Worm (Caenorhabditis elegans): Measurements from ENCODE around the gene clec-216.
A peak's percentile ranks its signal among the peaks of the same experiment; 100 is the strongest.

clec-216 gene

DNA sequence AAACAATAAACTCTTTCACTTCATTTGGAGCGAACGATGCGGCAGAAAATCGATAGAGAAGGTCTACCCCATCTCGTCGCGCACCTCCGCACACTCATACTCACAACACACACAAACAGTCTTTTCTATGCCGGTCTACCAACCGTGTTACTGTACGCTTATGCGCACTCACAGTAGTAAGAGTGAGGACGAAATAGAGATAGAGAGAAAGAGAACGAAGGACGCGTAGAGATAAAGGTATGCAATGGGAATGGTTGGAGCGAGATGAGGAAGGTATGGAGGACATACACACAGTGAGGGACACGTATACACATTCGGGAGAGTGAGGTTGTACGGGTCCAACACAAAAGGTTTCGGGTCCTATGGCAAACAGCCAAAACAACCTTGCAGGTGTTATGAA is 26.0 kb upstream of the clec-216 start (continued):
- no peak for TF ChIP-seq lir-3 (tag; optimal IDR thresholded peaks at IDR 0.05; ENCODE audit: poor library complexity)
- no peak for TF ChIP-seq elt-2 (tag; optimal IDR thresholded peaks at IDR 0.05)

DNA sequence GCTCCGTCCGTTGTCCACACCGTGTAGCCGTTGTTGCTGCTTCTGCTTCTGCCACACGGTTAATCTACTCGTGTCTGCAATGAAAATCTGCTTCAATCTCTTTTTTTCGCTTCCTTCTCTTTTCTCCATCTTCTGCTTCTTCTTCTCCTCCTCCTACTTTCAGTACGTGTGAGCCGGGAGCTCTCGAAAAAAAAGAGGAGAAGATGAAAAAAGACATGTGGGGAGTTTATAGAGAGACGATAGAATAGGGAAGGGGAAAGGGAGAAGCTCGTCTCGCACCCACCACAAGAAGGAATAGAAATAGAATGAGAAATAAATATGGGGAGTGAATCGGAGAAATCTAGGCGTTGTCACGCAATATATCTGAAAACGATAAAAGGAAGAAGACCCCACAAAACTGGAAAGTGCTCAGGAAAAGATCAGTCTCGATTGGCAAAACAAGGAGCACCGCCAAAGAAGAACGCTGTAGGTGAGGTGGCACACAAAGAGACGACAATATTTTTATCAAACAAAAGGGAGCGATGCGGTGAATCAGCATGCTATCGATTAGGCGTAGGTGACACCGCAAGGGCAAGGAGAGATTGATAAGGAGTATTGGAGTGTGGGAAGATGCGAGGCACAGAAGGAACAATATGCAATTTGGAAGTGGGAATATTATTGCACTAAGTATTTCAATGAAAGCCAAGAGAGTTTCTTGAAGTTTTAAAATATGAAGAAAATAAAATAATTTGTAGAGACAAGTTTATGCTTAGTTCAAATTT is 25.1 kb upstream of the clec-216 start, which contains the start of gene let-413:
Gene let-413 (minus strand): TSS at position 76 of the 761 bp plus-strand sequence.
- TF ChIP-seq unc-86 (tag; optimal IDR thresholded peaks at IDR 0.05) (no peak), elt-2 (tag; optimal IDR thresholded peaks at IDR 0.05) (peak; percentile 33), lin-13 (GFP tag; optimal IDR thresholded peaks at IDR 0.05) (no peak), nhr-19 (GFP tag; conservative IDR thresholded peaks at IDR 0.05) (no peak), efl-1 (optimal IDR thresholded peaks at IDR 0.05) (no peak), efl-1 (GFP tag; optimal IDR thresholded peaks at IDR 0.05 in 1 of 2) (peak in 1 of 2 experiments; percentile 31), nhr-90 (tag; optimal IDR thresholded peaks at IDR 0.05; ENCODE audit: poor library complexity) (peak; percentile 17), isw-1 (GFP tag; IDR thresholded peaks at IDR 0.05) (no peak), nhr-20 (tag; optimal IDR thresholded peaks at IDR 0.05) (no peak), hlh-4 (tag; optimal IDR thresholded peaks at IDR 0.05) (no peak), lin-14 (GFP tag; optimal IDR thresholded peaks at IDR 0.05) (peak; percentile 72), zip-4 (GFP tag; optimal IDR thresholded peaks at IDR 0.05) (no peak), F16B12.6 (tag; optimal IDR thresholded peaks at IDR 0.05) (no peak), lin-35 (GFP tag; optimal IDR thresholded peaks at IDR 0.05) (peak in 1 of 2 experiments; percentile 15), elt-3 (tag; optimal IDR thresholded peaks at IDR 0.05) (peak in 1 of 6 experiments; percentile 6), snu-23 (GFP tag; optimal IDR thresholded peaks at IDR 0.05) (no peak), lsy-2 (tag; optimal IDR thresholded peaks at IDR 0.05) (peak in 1 of 2 experiments; percentile 7), irx-1 (tag; optimal IDR thresholded peaks at IDR 0.05) (no peak), sptf-1 (tag; optimal IDR thresholded peaks at IDR 0.05) (no peak), ceh-82 (tag; optimal IDR thresholded peaks at IDR 0.05) (peak in 1 of 3 experiments; percentile 35), fkh-8 (tag; optimal IDR thresholded peaks at IDR 0.05) (peak; percentile 12), mdl-1 (tag; optimal IDR thresholded peaks at IDR 0.05) (no peak), nhr-47 (tag; optimal IDR thresholded peaks at IDR 0.05) (no peak), mep-1 (tag; optimal IDR thresholded peaks at IDR 0.05) (peak; percentile 9), nhr-237 (tag; optimal IDR thresholded peaks at IDR 0.05) (no peak)

DNA sequence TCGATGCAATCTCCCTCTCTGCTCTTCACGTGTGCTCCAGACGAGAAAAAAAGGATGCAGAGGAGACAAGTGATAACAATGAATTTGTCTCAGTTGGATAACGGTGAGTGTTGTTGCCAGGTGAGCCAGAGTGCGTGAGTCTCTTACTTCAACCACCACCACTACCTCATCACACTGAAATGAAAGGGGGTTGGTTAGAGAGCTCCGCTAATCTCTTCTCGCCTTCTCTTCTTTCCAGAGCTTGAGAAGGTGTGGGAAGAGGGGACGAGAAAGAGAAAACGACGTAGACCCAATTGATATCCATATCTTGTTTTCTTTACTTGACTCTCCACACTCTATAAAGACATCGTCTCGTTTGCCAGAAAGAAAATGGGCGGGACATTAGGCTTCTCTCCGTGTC is 18.6 kb upstream of the clec-216 start:
- TF ChIP-seq sox-4 (tag; optimal IDR thresholded peaks at IDR 0.05) (peak; percentile 12), fkh-8 (tag; optimal IDR thresholded peaks at IDR 0.05) (peak; percentile 69), nhr-76 (tag; optimal IDR thresholded peaks at IDR 0.05) (no peak), aha-1 (tag; optimal IDR thresholded peaks at IDR 0.05) (no peak), dsc-1 (tag; optimal IDR thresholded peaks at IDR 0.05) (peak; percentile 8), nhr-71 (tag; optimal IDR thresholded peaks at IDR 0.05) (peak; percentile 8)

DNA sequence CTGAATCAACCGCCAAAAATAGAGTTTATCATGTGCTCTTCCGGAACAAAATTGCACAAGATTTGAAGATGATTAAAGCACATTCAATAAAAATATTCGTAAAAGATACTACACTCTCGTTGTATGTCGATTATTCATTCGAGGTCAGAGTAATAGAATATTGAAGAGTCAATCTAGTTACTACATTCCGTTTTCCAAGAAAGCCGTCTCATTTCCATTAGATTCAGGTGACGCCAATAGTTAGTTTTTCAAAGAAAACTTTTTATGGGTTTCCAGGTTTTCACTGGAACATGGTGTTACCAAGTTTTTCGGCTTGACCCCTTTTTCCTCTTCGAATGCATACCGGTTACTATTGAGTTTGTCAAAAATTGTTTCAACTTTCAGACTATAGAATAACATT is 17.8 kb upstream of the clec-216 start:
- TF ChIP-seq dpl-1 (GFP tag; optimal IDR thresholded peaks at IDR 0.05) (no peak), nhr-47 (tag; optimal IDR thresholded peaks at IDR 0.05) (peak; percentile 41), egl-13 (tag; optimal IDR thresholded peaks at IDR 0.05) (peak; percentile 22), sox-4 (tag; optimal IDR thresholded peaks at IDR 0.05) (peak; percentile 32), nhr-20 (tag; optimal IDR thresholded peaks at IDR 0.05) (peak; percentile 43), nhr-71 (tag; optimal IDR thresholded peaks at IDR 0.05) (peak; percentile 51), lsy-2 (tag; optimal IDR thresholded peaks at IDR 0.05) (peak in 1 of 2 experiments; percentile 1), fkh-8 (tag; optimal IDR thresholded peaks at IDR 0.05) (peak; percentile 77), dsc-1 (tag; optimal IDR thresholded peaks at IDR 0.05) (peak; percentile 46), mdl-1 (tag; optimal IDR thresholded peaks at IDR 0.05) (no peak), hlh-17 (GFP tag; optimal IDR thresholded peaks at IDR 0.05; ENCODE audit: borderline replicate concordance) (no peak), unc-62 (GFP tag; optimal IDR thresholded peaks at IDR 0.05) (no peak), lin-14 (GFP tag; optimal IDR thresholded peaks at IDR 0.05) (peak; percentile 16)
